Worm (Caenorhabditis elegans) whole organism, early embryonic: ENCODE results near the gene ddi-1.

ENCODE experiments used
- B0310.2 ChIP-seq: sonication (generic microtip); optimal IDR thresholded peaks from 2 replicates; lab custom pipeline; 2016; ENCODE audit warnings: mild to moderate bottlenecking, missing genetic modification characterization, missing compliant biosample characterization
- F13C5.2 ChIP-seq: sonication (generic microtip); optimal IDR thresholded peaks from 2 replicates; lab custom pipeline; 2017; ENCODE audit warnings: mild to moderate bottlenecking, missing genetic modification characterization, inconsistent platforms, missing compliant biosample characterization
- aly-1 ChIP-seq: sonication (generic microtip); optimal IDR thresholded peaks from 2 replicates; lab custom pipeline; 2016; ENCODE audit warnings: missing genetic modification characterization, missing compliant biosample characterization
- ama-1 ChIP-seq: fragments of 150-350 bp; optimal IDR thresholded peaks from 2 replicates; lab custom pipeline; 2014
- ceh-13 ChIP-seq: fragments of 200-800 bp; sonication (Bioruptor generic); optimal IDR thresholded peaks from 2 replicates; lab custom pipeline; 2018; ENCODE audit warnings: mild to moderate bottlenecking, missing genetic modification characterization, missing compliant biosample characterization
- ceh-36 ChIP-seq: sonication (generic microtip); optimal IDR thresholded peaks from 2 replicates; lab custom pipeline; 2016; ENCODE audit warnings: missing genetic modification characterization, inconsistent platforms, missing compliant biosample characterization
- ets-7 ChIP-seq: sonication (generic microtip); optimal IDR thresholded peaks from 2 replicates; lab custom pipeline; 2016; ENCODE audit warnings: missing genotype, missing genetic modification characterization, missing compliant biosample characterization
- flt-1 ChIP-seq: fragments of 200-800 bp; sonication (Bioruptor generic); IDR thresholded peaks from 2 replicates; pipeline ENCODE4 v1.3.6; 2022; ENCODE audit warnings: missing genetic modification characterization, missing compliant biosample characterization
- hmbx-1 ChIP-seq: sonication (generic microtip); optimal IDR thresholded peaks from 2 replicates; lab custom pipeline; 2016; ENCODE audit warnings: mild to moderate bottlenecking, missing genetic modification characterization, missing compliant biosample characterization
- hmg-4 ChIP-seq: fragments of 200-800 bp; sonication (Bioruptor generic); optimal IDR thresholded peaks from 2 replicates; lab custom pipeline; 2018; ENCODE audit warnings: mild to moderate bottlenecking, missing genetic modification characterization, missing compliant biosample characterization
- hnd-1 ChIP-seq: sonication (generic microtip); optimal IDR thresholded peaks from 2 replicates; lab custom pipeline; 2016; ENCODE audit warnings: missing genetic modification characterization, missing compliant biosample characterization
- pes-1 ChIP-seq: fragments of 200-800 bp; sonication (Bioruptor generic); IDR thresholded peaks from 2 replicates; pipeline ENCODE4 v1.3.6; 2022; ENCODE audit warnings: missing genetic modification reagents, missing genetic modification characterization, missing compliant biosample characterization
- scrt-1 ChIP-seq: fragments of 200-800 bp; sonication (Bioruptor generic); IDR thresholded peaks from 2 replicates; pipeline ENCODE4 v1.3.6; 2022; ENCODE audit warnings: missing genetic modification characterization, missing compliant biosample characterization
- sea-1 ChIP-seq: fragments of 200-800 bp; sonication (Bioruptor generic); conservative IDR thresholded peaks from 2 replicates; pipeline ENCODE4 v1.3.6; 2022; ENCODE audit warnings: missing genetic modification characterization, missing compliant biosample characterization
- tbx-11 ChIP-seq: fragments of 200-800 bp; sonication (Bioruptor generic); IDR thresholded peaks from 2 replicates; pipeline ENCODE4 v1.3.6; 2022; ENCODE audit warnings: missing genetic modification characterization, missing compliant biosample characterization
- tbx-37 ChIP-seq: fragments of 200-800 bp; sonication (Bioruptor generic); conservative IDR thresholded peaks from 2 replicates; pipeline ENCODE4 v1.3.6; 2022; ENCODE audit warnings: missing genetic modification reagents, missing genetic modification characterization, missing compliant biosample characterization
- tra-4 ChIP-seq: sonication (generic microtip); optimal IDR thresholded peaks from 2 replicates; lab custom pipeline; 2017; ENCODE audit warnings: missing genetic modification characterization, missing compliant biosample characterization

Gene ddi-1

DNA sequence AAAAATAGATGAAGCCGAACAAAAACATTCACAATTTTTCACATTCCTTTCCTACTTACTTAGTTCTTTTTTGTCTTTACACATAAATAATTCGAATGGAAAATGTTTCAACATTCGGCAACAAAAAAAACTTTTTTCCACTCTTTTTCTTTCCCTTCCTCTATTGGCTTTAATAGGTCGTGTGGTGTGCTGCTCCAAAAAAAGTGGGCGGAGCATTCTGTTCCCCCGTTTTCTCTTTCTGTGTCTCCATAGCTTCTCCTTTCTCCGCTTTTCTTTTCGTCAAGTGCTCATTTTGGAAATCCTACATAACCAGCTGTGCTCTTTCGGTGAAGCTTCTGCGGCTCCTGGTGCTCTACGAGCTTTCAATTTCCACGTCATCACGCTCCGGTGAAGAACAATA, 18.8 kb downstream of the ddi-1 start, which contains the start of gene C01G5.25:
Gene C01G5.25 (plus strand): TSS at position 250 of the 400 bp plus-strand sequence.
- TF ChIP-seq ama-1 (lab: Kevin White, UChicago) (no peak), tbx-11 (GFP tag; lab: Robert Waterston, UW) (no peak), ceh-13 (GFP tag; lab: Kevin White, UChicago) (no peak), hmg-4 (no peak), ceh-36 (tag; lab: Kevin White, UChicago) (no peak), sea-1 (GFP tag; lab: Robert Waterston, UW) (no peak), aly-1 (no peak), ets-7 (no peak), hnd-1 (tag; lab: Kevin White, UChicago) (no peak), hmbx-1 (tag; lab: Kevin White, UChicago) (no peak), pes-1 (GFP tag; lab: Robert Waterston, UW) (no peak), tra-4 (tag; lab: Kevin White, UChicago) (no peak), B0310.2 (tag; lab: Kevin White, UChicago) (no peak), flt-1 (GFP tag; lab: Robert Waterston, UW) (no peak), scrt-1 (GFP tag; lab: Robert Waterston, UW) (no peak), F13C5.2 (tag; lab: Kevin White, UChicago) (no peak), tbx-37 (GFP tag; lab: Robert Waterston, UW) (no peak)

DNA sequence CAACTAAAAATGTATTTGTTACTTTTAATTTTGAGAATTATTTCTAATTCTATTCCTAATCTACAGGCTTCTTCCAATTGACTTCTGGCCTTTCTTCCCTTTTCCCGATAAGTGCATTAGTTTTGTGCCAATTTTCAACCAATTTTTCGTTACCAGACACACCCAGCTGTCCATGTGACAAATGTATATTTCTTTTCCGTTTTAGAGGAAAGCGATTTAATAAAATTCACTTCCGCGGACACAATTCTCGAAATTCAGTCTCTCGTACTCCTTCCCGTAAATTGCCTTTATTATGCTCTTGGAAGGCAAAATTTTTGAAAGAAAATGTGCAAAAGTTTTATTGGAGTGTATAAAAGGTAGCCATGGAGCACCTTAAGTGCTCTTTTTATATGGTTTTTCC, 20.3 kb downstream of the ddi-1 start:
- TF ChIP-seq ceh-36 (tag; lab: Kevin White, UChicago) (no peak), aly-1 (no peak), sea-1 (GFP tag; lab: Robert Waterston, UW) (no peak), tbx-11 (GFP tag; lab: Robert Waterston, UW) (no peak), scrt-1 (GFP tag; lab: Robert Waterston, UW) (no peak), tbx-37 (GFP tag; lab: Robert Waterston, UW) (no peak), F13C5.2 (tag; lab: Kevin White, UChicago) (no peak), ets-7 (no peak)

- TF ChIP-seq pes-1 (GFP tag; lab: Robert Waterston, UW) = no peak
- TF ChIP-seq B0310.2 (tag; lab: Kevin White, UChicago) = no peak
- TF ChIP-seq aly-1 = no peak
- no peak for TF ChIP-seq tbx-37 (GFP tag; lab: Robert Waterston, UW)
- no peak for TF ChIP-seq tbx-11 (GFP tag; lab: Robert Waterston, UW)
- TF ChIP-seq scrt-1 (GFP tag; lab: Robert Waterston, UW) = no peak
- TF ChIP-seq ceh-36 (tag; lab: Kevin White, UChicago) = no peak
- TF ChIP-seq flt-1 (GFP tag; lab: Robert Waterston, UW) = no peak
- no peak for TF ChIP-seq ets-7
These were observed 24.7 kb downstream of the ddi-1 start for ce11 chrIV:6547397-6547796.

DNA sequence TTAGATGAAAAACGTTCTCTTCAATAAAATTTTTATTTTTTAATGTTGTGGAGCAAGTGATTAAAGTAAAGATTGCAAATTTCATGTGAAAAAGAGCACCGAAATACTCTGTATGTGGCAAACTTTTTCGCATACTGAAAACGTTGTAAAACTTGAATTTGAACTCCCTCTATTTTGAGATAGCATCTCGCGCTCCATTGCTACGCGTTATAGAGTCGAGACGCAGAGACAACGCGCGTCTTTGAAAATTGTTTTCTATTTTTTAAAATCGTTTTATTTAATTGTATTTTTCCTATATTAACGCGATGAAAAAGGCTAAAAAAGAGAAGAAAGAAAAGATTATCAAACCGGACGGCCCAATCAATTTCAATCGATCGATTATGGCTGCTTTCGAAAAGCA, 25.9 kb downstream of the ddi-1 start, which contains the start of gene fan-1:
Gene fan-1 (plus strand): TSS at position 78 of the 400 bp plus-strand sequence.
- no peak for TF ChIP-seq hmg-4
- TF ChIP-seq hmbx-1 (tag; lab: Kevin White, UChicago) = no peak
- TF ChIP-seq B0310.2 (tag; lab: Kevin White, UChicago) = no peak
- TF ChIP-seq scrt-1 (GFP tag; lab: Robert Waterston, UW) = no peak
- no peak for TF ChIP-seq tra-4 (tag; lab: Kevin White, UChicago)
- no peak for TF ChIP-seq ets-7
- TF ChIP-seq ama-1 (lab: Kevin White, UChicago) = no peak
- no peak for TF ChIP-seq hnd-1 (tag; lab: Kevin White, UChicago)
- TF ChIP-seq F13C5.2 (tag; lab: Kevin White, UChicago) = no peak
- no peak for TF ChIP-seq pes-1 (GFP tag; lab: Robert Waterston, UW)
- no peak for TF ChIP-seq tbx-37 (GFP tag; lab: Robert Waterston, UW)
- TF ChIP-seq aly-1 = no peak
- TF ChIP-seq tbx-11 (GFP tag; lab: Robert Waterston, UW) = no peak
- no peak for TF ChIP-seq ceh-13 (GFP tag; lab: Kevin White, UChicago)
- TF ChIP-seq sea-1 (GFP tag; lab: Robert Waterston, UW) = no peak
- TF ChIP-seq ceh-36 (tag; lab: Kevin White, UChicago) = no peak

DNA sequence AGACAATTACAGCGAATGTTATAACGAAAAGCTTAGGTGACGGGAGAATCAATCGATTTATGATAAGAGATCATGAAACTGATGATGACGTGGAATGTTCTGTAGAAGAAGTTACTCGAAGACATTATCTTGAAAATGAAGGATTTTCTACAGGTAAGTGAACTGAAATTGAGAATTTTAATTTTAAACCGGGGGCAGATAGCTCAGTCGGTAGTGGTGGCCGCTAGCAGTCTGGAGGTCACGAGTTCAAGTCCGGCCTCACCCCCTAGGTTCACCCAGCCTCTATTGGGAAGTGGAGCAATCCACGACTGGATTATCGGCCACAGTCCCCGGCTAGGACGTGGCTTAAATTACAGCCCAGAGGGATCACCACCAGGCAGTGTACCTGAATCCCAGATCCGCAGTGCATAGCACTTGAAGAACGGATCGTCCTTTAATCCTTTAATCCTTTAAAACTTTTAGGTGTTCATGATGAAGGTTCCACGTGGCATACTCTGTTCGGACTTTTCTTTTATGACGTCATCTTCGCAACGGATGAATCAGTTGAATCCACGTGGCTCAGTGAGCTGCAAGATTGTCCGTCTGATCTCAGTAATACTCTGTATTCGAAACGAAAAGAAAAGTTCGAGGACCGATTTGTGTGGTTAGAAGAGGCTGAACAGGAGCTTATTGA, 28.8 kb downstream of the ddi-1 start:
- peak; percentile 19 for TF ChIP-seq ceh-36 (tag; lab: Kevin White, UChicago)

DNA sequence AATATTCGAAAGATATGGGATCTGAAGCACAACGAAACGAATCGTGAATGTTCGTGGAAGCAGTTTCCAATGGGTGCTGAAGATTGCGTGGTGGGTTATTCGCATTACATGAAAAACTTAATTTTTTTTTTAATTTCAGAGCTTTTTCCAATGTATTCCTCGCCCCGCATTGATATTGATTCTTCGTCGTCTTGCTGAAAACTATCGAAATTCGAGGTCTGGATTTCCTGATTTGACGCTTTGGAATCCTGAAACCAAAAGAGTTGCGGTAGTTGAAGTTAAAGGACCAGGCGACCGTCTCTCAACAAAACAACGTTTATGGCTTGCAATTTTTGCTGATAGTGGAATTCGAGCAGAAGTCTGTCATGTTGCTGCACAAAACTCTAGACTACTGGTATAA, 29.4 kb downstream of the ddi-1 start:
- no peak for TF ChIP-seq ama-1 (lab: Kevin White, UChicago)
- no peak for TF ChIP-seq ceh-13 (GFP tag; lab: Kevin White, UChicago)
- no peak for TF ChIP-seq hmbx-1 (tag; lab: Kevin White, UChicago)
- TF ChIP-seq aly-1 = no peak
- TF ChIP-seq pes-1 (GFP tag; lab: Robert Waterston, UW) = no peak
- TF ChIP-seq tra-4 (tag; lab: Kevin White, UChicago) = no peak
- TF ChIP-seq B0310.2 (tag; lab: Kevin White, UChicago) = no peak
- TF ChIP-seq ceh-36 (tag; lab: Kevin White, UChicago) = no peak
- TF ChIP-seq flt-1 (GFP tag; lab: Robert Waterston, UW) = no peak
- no peak for TF ChIP-seq scrt-1 (GFP tag; lab: Robert Waterston, UW)
- TF ChIP-seq ets-7 = no peak
- no peak for TF ChIP-seq tbx-37 (GFP tag; lab: Robert Waterston, UW)
- no peak for TF ChIP-seq tbx-11 (GFP tag; lab: Robert Waterston, UW)
- no peak for TF ChIP-seq hnd-1 (tag; lab: Kevin White, UChicago)
- TF ChIP-seq sea-1 (GFP tag; lab: Robert Waterston, UW) = no peak
- TF ChIP-seq hmg-4 = no peak
- no peak for TF ChIP-seq F13C5.2 (tag; lab: Kevin White, UChicago)

DNA sequence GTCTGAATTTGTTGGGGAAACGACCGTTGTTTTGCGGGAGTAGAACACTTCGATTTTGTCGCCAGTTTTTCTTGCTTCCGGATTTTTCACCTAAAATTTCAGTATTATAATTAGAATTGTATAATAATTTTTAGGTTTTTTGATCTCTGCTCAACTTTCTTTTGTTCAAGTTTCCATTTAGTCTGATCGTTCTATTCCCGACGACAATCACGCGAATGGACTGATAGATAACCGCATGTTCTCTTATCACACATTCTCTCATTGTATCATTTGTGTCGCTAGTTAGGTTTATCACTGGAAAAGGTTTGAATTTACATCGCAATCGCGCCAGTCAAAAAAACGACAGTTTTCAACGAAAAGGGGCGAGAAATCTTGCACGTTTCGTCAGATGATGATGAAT, 32.2 kb downstream of the ddi-1 start:
- TF ChIP-seq B0310.2 (tag; lab: Kevin White, UChicago) (no peak), F13C5.2 (tag; lab: Kevin White, UChicago) (no peak), tra-4 (tag; lab: Kevin White, UChicago) (no peak)
